Worm (Caenorhabditis elegans): ENCODE data around the gene fut-6.

- TF ChIP-seq unc-39 (tag; optimal IDR thresholded peaks at IDR 0.05) (no peak), sptf-1 (tag; optimal IDR thresholded peaks at IDR 0.05) (no peak), unc-62 (GFP tag; optimal IDR thresholded peaks at IDR 0.05) (no peak), lin-13 (tag; optimal IDR thresholded peaks at IDR 0.05) (no peak)
Observed at ce11 chrII:4604680-4605079, 51.1 kb downstream of the fut-6 start.

Data from whole organism, mixed stage, embryonic.